Fruit fly (Drosophila melanogaster) S2 (cell line): Measurements from ENCODE around the gene eIF3i.

Experiments
- CG8478 ChIP-seq: fragments of >200 bp; optimal IDR thresholded peaks from 2 replicates; lab custom pipeline; 2018
- CTCF ChIP-seq, 2 experiments: fragments of >200 bp; optimal IDR thresholded peaks; 2 replicates each; lab custom pipeline; 2018

dm6 chr2L:4950667-4951066 lies 16.9 kb downstream of the eIF3i start, which contains the start of gene Jon25Biii:
- TF ChIP-seq CG8478 (lab: Kevin White, UChicago), result no peak
- no peak for TF ChIP-seq CTCF (optimal IDR thresholded peaks at IDR 0.05; lab: Kevin White, UChicago)
